Worm (Caenorhabditis elegans) whole organism, late embryonic: ENCODE measurements around the gene F07F6.1.

ENCODE experiments used
- K02D7.2 ChIP-seq: sonication (generic microtip); optimal IDR thresholded peaks from 2 replicates; lab custom pipeline; 2017; ENCODE audit warnings: mild to moderate bottlenecking, missing genetic modification characterization, missing compliant biosample characterization
- K09A11.1 ChIP-seq: sonication (generic microtip); optimal IDR thresholded peaks from 2 replicates; lab custom pipeline; 2017; ENCODE audit warnings: antibody characterized with exemption, mild to moderate bottlenecking, missing genetic modification characterization, missing compliant biosample characterization; ENCODE audit not compliant: insufficient read depth
- T23F11.4 ChIP-seq: fragments of 200-800 bp; sonication (Bioruptor generic); optimal IDR thresholded peaks from 2 replicates; lab custom pipeline; 2018; ENCODE audit warnings: mild to moderate bottlenecking, missing genetic modification characterization, missing compliant biosample characterization
- ahr-1 ChIP-seq: sonication (generic microtip); optimal IDR thresholded peaks from 2 replicates; lab custom pipeline; 2016; ENCODE audit warnings: missing genetic modification characterization, missing compliant biosample characterization
- ama-1 ChIP-seq: fragments of 150-350 bp; optimal IDR thresholded peaks from 2 replicates; lab custom pipeline; 2014
- ceh-2 ChIP-seq: sonication (generic microtip); optimal IDR thresholded peaks from 2 replicates; lab custom pipeline; 2016; ENCODE audit warnings: missing genotype, missing genetic modification characterization, missing compliant biosample characterization
- ceh-22 ChIP-seq: sonication (generic microtip); optimal IDR thresholded peaks from 2 replicates; lab custom pipeline; 2017; ENCODE audit warnings: missing biosample characterization, missing genetic modification characterization
- ceh-31 ChIP-seq: sonication (generic microtip); optimal IDR thresholded peaks from 2 replicates; lab custom pipeline; 2016; ENCODE audit warnings: missing genetic modification characterization, missing compliant biosample characterization
- ceh-34 ChIP-seq: sonication (generic microtip); optimal IDR thresholded peaks from 2 replicates; lab custom pipeline; 2016; ENCODE audit warnings: mild to moderate bottlenecking, missing genetic modification characterization, missing compliant biosample characterization
- ceh-45 ChIP-seq: fragments of 200-800 bp; sonication (Bioruptor generic); IDR thresholded peaks from 2 replicates; pipeline ENCODE4 v1.3.6; 2022; ENCODE audit warnings: missing genetic modification reagents, missing genetic modification characterization, missing compliant biosample characterization
- ceh-6 ChIP-seq: fragments of 200-800 bp; sonication (Bioruptor generic); optimal IDR thresholded peaks from 2 replicates; lab custom pipeline; 2018; ENCODE audit warnings: mild to moderate bottlenecking, missing genetic modification characterization, missing compliant biosample characterization
- ceh-9 ChIP-seq: sonication (generic microtip); optimal IDR thresholded peaks from 2 replicates; lab custom pipeline; 2016; ENCODE audit warnings: mild to moderate bottlenecking, missing genetic modification characterization, inconsistent platforms, missing compliant biosample characterization
- dmd-4 ChIP-seq: sonication (generic microtip); optimal IDR thresholded peaks from 2 replicates; lab custom pipeline; 2016; ENCODE audit warnings: borderline replicate concordance, missing genetic modification characterization, missing compliant biosample characterization
- dve-1 ChIP-seq: sonication (generic microtip); optimal IDR thresholded peaks from 2 replicates; lab custom pipeline; 2017; ENCODE audit warnings: antibody characterized with exemption, mild to moderate bottlenecking, missing genetic modification characterization, missing compliant biosample characterization
- elt-2 ChIP-seq: sonication (generic microtip); optimal IDR thresholded peaks from 2 replicates; lab custom pipeline; 2016; ENCODE audit warnings: missing genetic modification reagents, missing genetic modification characterization, missing compliant biosample characterization
- ets-4 ChIP-seq: sonication (generic microtip); optimal IDR thresholded peaks from 2 replicates; lab custom pipeline; 2016; ENCODE audit warnings: missing genetic modification characterization, missing compliant biosample characterization
- eyg-1 ChIP-seq: sonication (generic microtip); optimal IDR thresholded peaks from 2 replicates; lab custom pipeline; 2016; ENCODE audit warnings: missing genotype, missing genetic modification characterization, missing compliant biosample characterization
- fax-1 ChIP-seq: sonication (generic microtip); optimal IDR thresholded peaks from 2 replicates; lab custom pipeline; 2016; ENCODE audit warnings: missing genotype, missing genetic modification characterization, missing compliant biosample characterization
- fkh-6 ChIP-seq: sonication (generic microtip); optimal IDR thresholded peaks from 2 replicates; lab custom pipeline; 2016; ENCODE audit warnings: missing genetic modification characterization, missing compliant biosample characterization
- gmeb-2 ChIP-seq: sonication (generic microtip); optimal IDR thresholded peaks from 2 replicates; lab custom pipeline; 2016; ENCODE audit warnings: missing genetic modification characterization, inconsistent platforms, missing compliant biosample characterization
- hlh-15 ChIP-seq: sonication (generic microtip); optimal IDR thresholded peaks from 2 replicates; lab custom pipeline; 2016; ENCODE audit warnings: missing genetic modification characterization, missing compliant biosample characterization
- hlh-30 ChIP-seq: sonication (generic microtip); optimal IDR thresholded peaks from 2 replicates; lab custom pipeline; 2017; ENCODE audit warnings: antibody characterized with exemption, missing genetic modification characterization, missing compliant biosample characterization; ENCODE audit not compliant: insufficient read depth
- hlh-6 ChIP-seq: sonication (generic microtip); optimal IDR thresholded peaks from 2 replicates; lab custom pipeline; 2016; ENCODE audit warnings: missing genotype, missing genetic modification characterization, missing compliant biosample characterization
- lim-6 ChIP-seq: sonication (generic microtip); optimal IDR thresholded peaks from 2 replicates; lab custom pipeline; 2016; ENCODE audit warnings: missing genetic modification characterization, missing compliant biosample characterization
- lin-11 ChIP-seq: fragments of 200-800 bp; sonication (Bioruptor generic); optimal IDR thresholded peaks from 2 replicates; lab custom pipeline; 2018; ENCODE audit warnings: mild to moderate bottlenecking, missing genetic modification characterization, missing compliant biosample characterization
- mec-3 ChIP-seq: sonication (generic microtip); optimal IDR thresholded peaks from 2 replicates; lab custom pipeline; 2016; ENCODE audit warnings: borderline replicate concordance, missing genetic modification characterization, missing compliant biosample characterization
- nfya-1 ChIP-seq: sonication (generic microtip); optimal IDR thresholded peaks from 2 replicates; lab custom pipeline; 2017; ENCODE audit warnings: missing genetic modification characterization, mild to moderate bottlenecking, missing compliant biosample characterization, antibody characterized with exemption, moderate library complexity
- nhr-11 ChIP-seq: fragments of 150-350 bp; optimal IDR thresholded peaks from 2 replicates; lab custom pipeline; 2014; ENCODE audit warnings: missing biosample characterization, missing genetic modification characterization
- odd-2 ChIP-seq: sonication (generic microtip); optimal IDR thresholded peaks from 2 replicates; lab custom pipeline; 2017; ENCODE audit warnings: antibody characterized with exemption, mild to moderate bottlenecking, missing genetic modification characterization, missing compliant biosample characterization
- pag-3 ChIP-seq: sonication (generic microtip); optimal IDR thresholded peaks from 2 replicates; lab custom pipeline; 2016; ENCODE audit warnings: missing compliant biosample characterization, missing genetic modification characterization, borderline replicate concordance
- pat-9 ChIP-seq: fragments of 200-800 bp; sonication (Bioruptor generic); optimal IDR thresholded peaks from 2 replicates; lab custom pipeline; 2018; ENCODE audit warnings: mild to moderate bottlenecking, missing genetic modification characterization, moderate library complexity, missing compliant biosample characterization
- pha-2 ChIP-seq: sonication (generic microtip); optimal IDR thresholded peaks from 2 replicates; lab custom pipeline; 2017; ENCODE audit warnings: mild to moderate bottlenecking, missing genetic modification characterization, missing compliant biosample characterization
- pha-4 ChIP-seq: fragments of 150-350 bp; optimal IDR thresholded peaks from 2 replicates; lab custom pipeline; 2018; ENCODE audit warnings: missing biosample characterization, missing genetic modification reagents, missing genetic modification characterization
- ref-2 ChIP-seq: sonication (generic microtip); optimal IDR thresholded peaks from 2 replicates; lab custom pipeline; 2016; ENCODE audit warnings: missing genetic modification characterization, missing compliant biosample characterization
- rnt-1 ChIP-seq: sonication (generic microtip); optimal IDR thresholded peaks from 2 replicates; lab custom pipeline; 2016; ENCODE audit warnings: missing genetic modification characterization, missing compliant biosample characterization
- sdc-2 ChIP-seq: sonication (generic microtip); optimal IDR thresholded peaks from 2 replicates; lab custom pipeline; 2016; ENCODE audit warnings: missing genotype, missing genetic modification characterization, missing compliant biosample characterization
- syd-9 ChIP-seq: sonication (generic microtip); optimal IDR thresholded peaks from 2 replicates; lab custom pipeline; 2016; ENCODE audit warnings: mild to moderate bottlenecking, missing genetic modification characterization, moderate library complexity, missing compliant biosample characterization
- tbx-2 ChIP-seq: sonication (generic microtip); optimal IDR thresholded peaks from 2 replicates; lab custom pipeline; 2016; ENCODE audit warnings: missing genetic modification characterization, missing compliant biosample characterization
- ttx-3 ChIP-seq: sonication (generic microtip); optimal IDR thresholded peaks from 2 replicates; lab custom pipeline; 2016; ENCODE audit warnings: missing genetic modification reagents, missing genetic modification characterization, missing compliant biosample characterization
- unc-3 ChIP-seq, 2 experiments: fragments of 200-800 bp in 1 of 2; sonication (Bioruptor generic) in 1 of 2; sonication (generic microtip) in 1 of 2; conservative IDR thresholded peaks in 1 of 2; optimal IDR thresholded peaks in 1 of 2; 2 replicates each; pipeline versions ENCODE4 v1.3.6 to Lab custom; 2016 to 2022; ENCODE audit warnings: missing compliant biosample characterization in 2 of 2, missing genetic modification characterization in 2 of 2, missing genetic modification reagents in 1 of 2
- unc-42 ChIP-seq: sonication (generic microtip); optimal IDR thresholded peaks from 2 replicates; lab custom pipeline; 2016; ENCODE audit warnings: missing genotype, missing genetic modification characterization, missing compliant biosample characterization
- unc-55 ChIP-seq: sonication (generic microtip); optimal IDR thresholded peaks from 2 replicates; lab custom pipeline; 2017; ENCODE audit warnings: missing biosample characterization, missing genetic modification reagents, missing genetic modification characterization
- unc-86 ChIP-seq: sonication (generic microtip); optimal IDR thresholded peaks from 2 replicates; lab custom pipeline; 2016; ENCODE audit warnings: missing genetic modification characterization, missing compliant biosample characterization
- zip-5 ChIP-seq: sonication (generic microtip); optimal IDR thresholded peaks from 2 replicates; lab custom pipeline; 2016; ENCODE audit warnings: missing genetic modification characterization, missing compliant biosample characterization
- ztf-16 ChIP-seq: sonication (generic microtip); optimal IDR thresholded peaks from 2 replicates; lab custom pipeline; 2017; ENCODE audit warnings: missing genetic modification characterization, missing compliant biosample characterization

The F07F6.1 gene

ce11 chrII:5437586-5437985 lies at the start of gene F07F6.1:
Gene F07F6.1 (plus strand): TSS chrII:5437886.
- TF ChIP-seq pag-3 (tag; lab: Kevin White, UChicago): no peak

- TF ChIP-seq hlh-15 (tag; lab: Kevin White, UChicago) (no peak), zip-5 (tag; lab: Kevin White, UChicago) (no peak), sdc-2 (no peak), unc-86 (no peak), ceh-45 (GFP tag; lab: Robert Waterston, UW) (no peak), lim-6 (no peak), nfya-1 (tag; lab: Kevin White, UChicago) (no peak), dmd-4 (tag; lab: Kevin White, UChicago) (no peak), pat-9 (tag; lab: Kevin White, UChicago) (no peak), pag-3 (tag; lab: Kevin White, UChicago) (no peak), ttx-3 (tag; lab: Kevin White, UChicago) (no peak), fkh-6 (tag; lab: Kevin White, UChicago) (no peak), mec-3 (tag; lab: Kevin White, UChicago) (no peak), rnt-1 (tag; lab: Kevin White, UChicago) (no peak), syd-9 (tag; lab: Kevin White, UChicago) (no peak), ref-2 (tag; lab: Kevin White, UChicago) (no peak), tbx-2 (tag; lab: Kevin White, UChicago) (no peak), K09A11.1 (no peak)
Measured at ce11 chrII:5388786-5389421, 48.8 kb upstream of the F07F6.1 start, which contains the start of gene rsp-4. Gene rsp-4 (minus strand): TSS chrII:5388836.

ce11 chrII:5389831-5390323 lies 47.8 kb upstream of the F07F6.1 start, which contains the start of gene ndx-6:
Gene ndx-6 (minus strand): TSS chrII:5389881.
- TF ChIP-seq rnt-1 (tag; lab: Kevin White, UChicago) (peak; percentile 43), unc-42 (peak; percentile 44), odd-2 (no peak), tbx-2 (tag; lab: Kevin White, UChicago) (peak; percentile 71), hlh-15 (tag; lab: Kevin White, UChicago) (no peak), pha-2 (tag; lab: Kevin White, UChicago) (no peak), ceh-2 (no peak), elt-2 (tag; lab: Kevin White, UChicago) (peak; percentile 91), K02D7.2 (tag; lab: Kevin White, UChicago) (no peak), ref-2 (tag; lab: Kevin White, UChicago) (peak; percentile 55), K09A11.1 (no peak), ztf-16 (tag; lab: Kevin White, UChicago) (no peak), unc-55 (GFP tag; lab: Kevin White, UChicago) (no peak), lin-11 (no peak), unc-3 (GFP tag; conservative IDR thresholded peaks at IDR 0.05; lab: Robert Waterston, UW) (no peak), unc-3 (tag; optimal IDR thresholded peaks at IDR 0.05; lab: Kevin White, UChicago) (peak; percentile 58), ceh-31 (tag; lab: Kevin White, UChicago) (peak; percentile 78), fkh-6 (tag; lab: Kevin White, UChicago) (peak; percentile 44), ceh-45 (GFP tag; lab: Robert Waterston, UW) (no peak), pat-9 (tag; lab: Kevin White, UChicago) (peak; percentile 42), fax-1 (tag; lab: Kevin White, UChicago) (no peak), ama-1 (lab: Kevin White, UChicago) (no peak), dve-1 (tag; lab: Kevin White, UChicago) (peak; percentile 40), pag-3 (tag; lab: Kevin White, UChicago) (no peak), hlh-30 (tag; lab: Kevin White, UChicago) (no peak), sdc-2 (peak; percentile 11), ceh-6 (GFP tag; lab: Kevin White, UChicago) (no peak), T23F11.4 (no peak), ttx-3 (tag; lab: Kevin White, UChicago) (peak; percentile 19), ahr-1 (tag; lab: Kevin White, UChicago) (no peak), gmeb-2 (no peak), pha-4 (tag; lab: Kevin White, UChicago) (no peak), ceh-34 (peak; percentile 56), ets-4 (tag; lab: Kevin White, UChicago) (peak; percentile 16), nhr-11 (tag; lab: Kevin White, UChicago) (no peak), ceh-22 (tag; lab: Kevin White, UChicago) (no peak), hlh-6 (no peak), ceh-9 (tag; lab: Kevin White, UChicago) (no peak), eyg-1 (no peak)
